Fruit fly (Drosophila melanogaster): ENCODE data around the gene CG13887.

Gene CG13887

dm6 chr3L:851061-851460 lies 13.4 kb downstream of the CG13887 start, which contains the start of gene Dci (continued):
- TF ChIP-seq CG11902 (GFP tag; optimal IDR thresholded peaks at IDR 0.05) (peak; percentile 13), cyc (GFP tag; optimal IDR thresholded peaks at IDR 0.05) (peak; percentile 71), Lpt (GFP tag; optimal IDR thresholded peaks at IDR 0.05) (no peak), Eip93F (GFP tag; optimal IDR thresholded peaks at IDR 0.05) (no peak), Ets96B (tag; optimal IDR thresholded peaks at IDR 0.05) (no peak), Eip78C (GFP tag) (peak; percentile 88), CG3032 (tag; optimal IDR thresholded peaks at IDR 0.05) (peak; percentile 58), CG16779 (tag; optimal IDR thresholded peaks at IDR 0.05) (no peak), Sox102F (GFP tag; optimal IDR thresholded peaks at IDR 0.05) (peak; percentile 51), Eip75B (GFP tag; optimal IDR thresholded peaks at IDR 0.05) (peak; percentile 58), topi (GFP tag; optimal IDR thresholded peaks at IDR 0.05) (peak; percentile 74), eg (GFP tag; IDR thresholded peaks at IDR 0.05) (peak; percentile 64), CG4318 (GFP tag; optimal IDR thresholded peaks at IDR 0.05) (no peak), achi (GFP tag; optimal IDR thresholded peaks at IDR 0.05) (peak; percentile 45), CG10669 (GFP tag; optimal IDR thresholded peaks at IDR 0.05) (no peak), Hr38 (GFP tag; optimal IDR thresholded peaks at IDR 0.05) (no peak), CG7368 (GFP tag; optimal IDR thresholded peaks at IDR 0.05) (peak; percentile 16), CG1621 (tag; optimal IDR thresholded peaks at IDR 0.05) (peak; percentile 2), CG6276 (GFP tag; optimal IDR thresholded peaks at IDR 0.05) (no peak), Met (GFP tag; optimal IDR thresholded peaks at IDR 0.05) (no peak), spab (GFP tag; optimal IDR thresholded peaks at IDR 0.05) (no peak), CG10631 (GFP tag; optimal IDR thresholded peaks at IDR 0.05) (peak; percentile 72), Ets21C (GFP tag; optimal IDR thresholded peaks at IDR 0.05) (peak; percentile 69), CG6854 (GFP tag; optimal IDR thresholded peaks at IDR 0.05) (no peak), CG15336 (GFP tag; IDR thresholded peaks at IDR 0.05) (peak; percentile 57), CG32006 (GFP tag; optimal IDR thresholded peaks at IDR 0.05) (peak; percentile 62), Smox (GFP tag; optimal IDR thresholded peaks at IDR 0.05) (peak; percentile 61), Blimp-1 (GFP tag; optimal IDR thresholded peaks at IDR 0.05) (no peak), OdsH (GFP tag; optimal IDR thresholded peaks at IDR 0.05) (peak; percentile 76), CG8119 (GFP tag; IDR thresholded peaks at IDR 0.05) (no peak; the same call in 2 of the 3 replicates), fkh (GFP tag; optimal IDR thresholded peaks at IDR 0.05) (no peak), Hr39 (GFP tag; optimal IDR thresholded peaks at IDR 0.05) (peak; percentile 79), CG8632 (GFP tag; optimal IDR thresholded peaks at IDR 0.05) (no peak)

- TF ChIP-seq Lpt (GFP tag; optimal IDR thresholded peaks at IDR 0.05) = no peak
- peak; percentile 3 for TF ChIP-seq svp (GFP tag)
Measured at dm6 chr3L:852267-852666, 14.6 kb downstream of the CG13887 start.

DNA sequence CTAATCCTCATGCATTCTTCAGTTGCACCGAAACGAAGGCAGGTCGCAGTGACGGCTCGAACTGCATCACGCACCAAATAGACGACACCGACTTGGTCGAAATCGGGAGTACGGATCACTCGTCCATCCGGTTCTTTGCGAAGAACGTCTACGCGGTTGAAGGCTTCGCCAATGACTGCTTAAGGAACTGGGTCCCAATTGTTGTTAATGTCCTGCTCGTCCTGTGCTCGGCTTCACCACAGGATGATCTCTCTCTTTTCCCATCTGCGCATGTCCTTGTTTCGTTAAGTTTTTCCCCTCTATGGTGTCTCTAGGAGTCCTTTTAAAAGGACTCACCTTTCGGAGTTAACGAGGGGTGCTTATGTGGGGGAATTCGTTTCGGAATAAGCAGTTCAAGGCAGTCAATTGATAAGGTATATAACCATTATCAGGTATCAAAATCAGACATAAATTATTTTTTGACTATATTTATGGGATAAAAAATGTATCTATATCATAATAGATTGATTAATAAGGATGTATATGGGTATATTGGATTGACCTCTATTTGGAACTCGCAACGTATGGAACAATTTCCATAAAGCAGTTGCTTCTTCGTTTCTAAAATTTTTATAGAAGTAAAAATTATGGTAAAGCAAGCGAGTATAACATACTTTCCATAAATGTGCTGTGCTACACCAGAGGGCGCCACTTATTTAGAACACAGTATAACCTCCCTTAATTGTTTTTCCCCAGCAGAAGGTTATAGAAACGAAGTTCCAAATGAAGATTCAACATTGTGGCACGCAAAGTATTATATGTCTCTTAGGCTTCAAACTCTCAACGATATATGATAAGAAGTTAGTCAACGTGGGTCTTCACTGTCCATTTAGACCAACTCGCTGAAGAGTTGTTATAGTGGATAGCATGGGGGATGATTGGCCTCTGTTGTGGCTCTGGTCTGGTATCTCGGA lies 19.7 kb downstream of the CG13887 start, which contains the start of gene dpr20:
dpr20 (minus strand) TSS at position 186 of the 953 bp plus-strand sequence.
- peak; percentile 61 for TF ChIP-seq CG4318 (GFP tag; optimal IDR thresholded peaks at IDR 0.05)
- TF ChIP-seq CG32006 (GFP tag; optimal IDR thresholded peaks at IDR 0.05) = peak; percentile 77
- TF ChIP-seq Hr4 (GFP tag; optimal IDR thresholded peaks at IDR 0.05) = peak; percentile 84
- TF ChIP-seq CG6163 (GFP tag; IDR thresholded peaks at IDR 0.05) = peak; percentile 91
- TF ChIP-seq salr (GFP tag; optimal IDR thresholded peaks at IDR 0.05) = peak; percentile 38 to 55
- no peak for TF ChIP-seq CG6854 (GFP tag; optimal IDR thresholded peaks at IDR 0.05)
- peak; percentile 78 for TF ChIP-seq achi (GFP tag; optimal IDR thresholded peaks at IDR 0.05)
- peak; percentile 65 for TF ChIP-seq CG10631 (GFP tag; optimal IDR thresholded peaks at IDR 0.05)
- peak; percentile 86 for TF ChIP-seq CG15336 (GFP tag; IDR thresholded peaks at IDR 0.05)
- TF ChIP-seq CG1621 (tag; optimal IDR thresholded peaks at IDR 0.05) = peak; percentile 74
- TF ChIP-seq CG16779 (tag; optimal IDR thresholded peaks at IDR 0.05) = peak; percentile 32
- TF ChIP-seq dac (GFP tag; optimal IDR thresholded peaks at IDR 0.05) = peak; percentile 69
- TF ChIP-seq CG11294 (GFP tag; IDR thresholded peaks at IDR 0.05) = peak; percentile 93
- TF ChIP-seq Sox102F (GFP tag; optimal IDR thresholded peaks at IDR 0.05) = peak; percentile 58
- TF ChIP-seq CG8632 (GFP tag; optimal IDR thresholded peaks at IDR 0.05) = peak; percentile 30
- peak; percentile 69 for TF ChIP-seq acj6 (GFP tag; optimal IDR thresholded peaks at IDR 0.05)
- TF ChIP-seq CG8119 (GFP tag; IDR thresholded peaks at IDR 0.05) = peak; percentile 76
- peak; percentile 14 for TF ChIP-seq fd85E (GFP tag; optimal IDR thresholded peaks at IDR 0.05)
- no peak for TF ChIP-seq Eip93F (GFP tag; optimal IDR thresholded peaks at IDR 0.05)
- peak; percentile 79 for TF ChIP-seq cyc (GFP tag; optimal IDR thresholded peaks at IDR 0.05)
- no peak for TF ChIP-seq Hr38 (GFP tag; optimal IDR thresholded peaks at IDR 0.05)
- peak; percentile 78 for TF ChIP-seq dsx (GFP tag; optimal IDR thresholded peaks at IDR 0.05; ENCODE audit: poor library complexity, severe bottlenecking)
- TF ChIP-seq Hr39 (GFP tag; optimal IDR thresholded peaks at IDR 0.05) = peak; percentile 72
- TF ChIP-seq Blimp-1 (GFP tag; optimal IDR thresholded peaks at IDR 0.05) = no peak
- TF ChIP-seq Gug (GFP tag; IDR thresholded peaks at IDR 0.05) = peak; percentile 86
- no peak for TF ChIP-seq vri (GFP tag; optimal IDR thresholded peaks at IDR 0.05)
- peak; percentile 66 for TF ChIP-seq esn (GFP tag; optimal IDR thresholded peaks at IDR 0.05)
